Fruit fly (Drosophila melanogaster) whole organism, wandering third instar larva: Measurements from ENCODE around the gene CG33630.

Experiments
- Abd-B ChIP-seq: fragments of >200 bp; optimal IDR thresholded peaks from 2 replicates; lab custom pipeline; 2017; ENCODE audit warnings: missing biosample characterization, missing genetic modification characterization
- CG9705 ChIP-seq: fragments of 200-800 bp; sonication (Bioruptor generic); optimal IDR thresholded peaks from 2 replicates; lab custom pipeline; 2018; ENCODE audit warnings: missing biosample characterization, mild to moderate bottlenecking, missing genetic modification characterization
- CrebA ChIP-seq: fragments of 200-800 bp; sonication (Bioruptor generic); optimal IDR thresholded peaks from 2 replicates; lab custom pipeline; 2016; ENCODE audit warnings: missing biosample characterization, mild to moderate bottlenecking, missing genetic modification characterization, borderline replicate concordance
- Dfd ChIP-seq: fragments of >200 bp; optimal IDR thresholded peaks from 2 replicates; lab custom pipeline; 2017; ENCODE audit warnings: missing biosample characterization, missing genetic modification characterization
- Dif ChIP-seq: fragments of 200-275, 200-300 bp; sonication (Bioruptor generic); optimal IDR thresholded peaks from 2 replicates; lab custom pipeline; 2018; ENCODE audit warnings: missing biosample characterization, missing genetic modification characterization; ENCODE audit not compliant: partially characterized antibody
- GATAd ChIP-seq: sonication (Bioruptor generic); optimal IDR thresholded peaks from 2 replicates; lab custom pipeline; 2016; ENCODE audit warnings: missing biosample characterization, missing genetic modification characterization
- HLH106 ChIP-seq: fragments of 200-800 bp; optimal IDR thresholded peaks from 3 replicates; lab custom pipeline; 2019; ENCODE audit warnings: missing biosample characterization, mild to moderate bottlenecking, missing genetic modification characterization, moderate library complexity
- Hnf4 ChIP-seq: fragments of 200-800 bp; sonication (Bioruptor generic); optimal IDR thresholded peaks from 2 replicates; lab custom pipeline; 2016; ENCODE audit warnings: missing biosample characterization, mild to moderate bottlenecking, missing genetic modification characterization
- Hr78 ChIP-seq: fragments of >200 bp; optimal IDR thresholded peaks from 2 replicates; lab custom pipeline; 2017; ENCODE audit warnings: missing biosample characterization, missing genetic modification characterization
- Hr83 ChIP-seq: fragments of 200-300 bp; sonication (Bioruptor generic); optimal IDR thresholded peaks from 2 replicates; lab custom pipeline; 2016; ENCODE audit warnings: missing biosample characterization, mild to moderate bottlenecking, missing genetic modification characterization, moderate library complexity; ENCODE audit not compliant: poor library complexity, severe bottlenecking
- Jra ChIP-seq: sonication (Bioruptor generic); optimal IDR thresholded peaks from 2 replicates; lab custom pipeline; 2016; ENCODE audit warnings: missing biosample characterization, missing genetic modification characterization
- Mio ChIP-seq: sonication (Bioruptor generic); optimal IDR thresholded peaks from 2 replicates; lab custom pipeline; 2016; ENCODE audit warnings: missing biosample characterization, missing genetic modification characterization
- Myc ChIP-seq: fragments of >200 bp; optimal IDR thresholded peaks from 2 replicates; lab custom pipeline; 2017
- N ChIP-seq: fragments of >200 bp; optimal IDR thresholded peaks from 2 replicates; lab custom pipeline; 2018; ENCODE audit warnings: missing biosample characterization, missing external identifiers, missing genetic modification characterization
- OdsH ChIP-seq: fragments of 200-800 bp; sonication (Bioruptor generic); optimal IDR thresholded peaks from 2 replicates; lab custom pipeline; 2016; ENCODE audit warnings: missing biosample characterization, mild to moderate bottlenecking, missing genetic modification characterization
- Rel ChIP-seq, 2 experiments: fragments of 200-800 bp; sonication (Bioruptor generic) in 1 of 2; optimal IDR thresholded peaks; 2 replicates in 1 of 2; 3 replicates in 1 of 2; lab custom pipeline; 2016 to 2019; ENCODE audit warnings: mild to moderate bottlenecking in 2 of 2, missing biosample characterization in 2 of 2, missing genetic modification characterization in 2 of 2, moderate library complexity in 1 of 2
- Sp1 ChIP-seq: fragments of 200-800 bp; sonication (Bioruptor generic); optimal IDR thresholded peaks from 3 replicates; lab custom pipeline; 2019; ENCODE audit warnings: missing biosample characterization, mild to moderate bottlenecking, missing genetic modification characterization, moderate library complexity
- Vsx2 ChIP-seq: fragments of 200-300, 225-300 bp; sonication (Bioruptor generic); optimal IDR thresholded peaks from 2 replicates; lab custom pipeline; 2018; ENCODE audit warnings: missing biosample characterization, missing genetic modification characterization; ENCODE audit not compliant: partially characterized antibody
- br ChIP-seq: fragments of 200-800 bp; sonication (Bioruptor generic); optimal IDR thresholded peaks from 2 replicates; lab custom pipeline; 2016; ENCODE audit warnings: missing biosample characterization, missing genetic modification characterization
- brk ChIP-seq: fragments of 200-800 bp; sonication (Bioruptor generic); optimal IDR thresholded peaks from 2 replicates; lab custom pipeline; 2016; ENCODE audit warnings: missing biosample characterization, mild to moderate bottlenecking, missing genetic modification characterization
- dl ChIP-seq, 2 experiments: fragments of 175-275, 200-275 bp in 1 of 2; fragments of 200-275 bp in 1 of 2; sonication (Bioruptor generic); optimal IDR thresholded peaks; lab custom pipeline; 2018; ENCODE audit warnings: mild to moderate bottlenecking in 2 of 2, missing biosample characterization in 2 of 2, missing genetic modification characterization in 2 of 2, moderate library complexity in 2 of 2; ENCODE audit not compliant: partially characterized antibody in 2 of 2, insufficient read depth in 1 of 2
- dsf ChIP-seq: sonication (Bioruptor generic); optimal IDR thresholded peaks from 2 replicates; lab custom pipeline; 2016; ENCODE audit warnings: missing biosample characterization, missing genetic modification characterization, borderline replicate concordance
- ey ChIP-seq: fragments of 200-800 bp; sonication (Bioruptor generic); optimal IDR thresholded peaks from 2 replicates; lab custom pipeline; 2016; ENCODE audit warnings: missing biosample characterization, missing genetic modification characterization
- foxo ChIP-seq, 2 experiments: fragments of 200-800 bp; sonication (Bioruptor generic); optimal IDR thresholded peaks; 2 replicates in 1 of 2; 3 replicates in 1 of 2; lab custom pipeline; 2016 to 2017; ENCODE audit warnings: missing biosample characterization in 2 of 2, missing genetic modification characterization in 2 of 2
- fru ChIP-seq: fragments of 200-800 bp; sonication (Bioruptor generic); optimal IDR thresholded peaks from 3 replicates; lab custom pipeline; 2016; ENCODE audit warnings: missing biosample characterization, mild to moderate bottlenecking, missing genetic modification characterization
- h ChIP-seq: fragments of 200-800 bp; sonication (Bioruptor generic); optimal IDR thresholded peaks from 3 replicates; lab custom pipeline; 2016; ENCODE audit warnings: missing biosample characterization, mild to moderate bottlenecking, missing genetic modification characterization
- psq ChIP-seq: fragments of 200-800 bp; sonication (Bioruptor generic); optimal IDR thresholded peaks from 3 replicates; lab custom pipeline; 2017; ENCODE audit warnings: missing biosample characterization, mild to moderate bottlenecking, missing genetic modification characterization, moderate library complexity
- rgr ChIP-seq: fragments of 200-800 bp; sonication (Bioruptor generic); optimal IDR thresholded peaks from 3 replicates; lab custom pipeline; 2016; ENCODE audit warnings: missing biosample characterization, mild to moderate bottlenecking, missing genetic modification characterization
- sage ChIP-seq: fragments of 200-800 bp; sonication (Bioruptor generic); optimal IDR thresholded peaks from 2 replicates; lab custom pipeline; 2016; ENCODE audit warnings: missing biosample characterization, mild to moderate bottlenecking, missing genetic modification characterization
- sv ChIP-seq: fragments of 200-800 bp; sonication (Bioruptor generic); optimal IDR thresholded peaks from 3 replicates; lab custom pipeline; 2016; ENCODE audit warnings: missing biosample characterization, missing genetic modification characterization
- usp ChIP-seq: fragments of >200 bp; optimal IDR thresholded peaks from 2 replicates; lab custom pipeline; 2017; ENCODE audit warnings: missing biosample characterization, missing genetic modification characterization
- woc ChIP-seq: sonication (Bioruptor generic); optimal IDR thresholded peaks from 2 replicates; lab custom pipeline; 2016; ENCODE audit warnings: missing biosample characterization, mild to moderate bottlenecking, missing genetic modification characterization

Gene CG33630

dm6 chr3R:10070817-10071216, 8.4 kb downstream of the CG33630 start, which contains the start of gene nerfin-2:
nerfin-2 (plus strand) TSS chr3R:10071117.
- TF ChIP-seq usp (GFP tag; lab: Kevin White, UChicago) = no peak
- peak; percentile 25 for TF ChIP-seq Dfd (GFP tag; lab: Kevin White, UChicago)
- TF ChIP-seq Hr83 (GFP tag; lab: Kevin White, UChicago) = no peak

DNA sequence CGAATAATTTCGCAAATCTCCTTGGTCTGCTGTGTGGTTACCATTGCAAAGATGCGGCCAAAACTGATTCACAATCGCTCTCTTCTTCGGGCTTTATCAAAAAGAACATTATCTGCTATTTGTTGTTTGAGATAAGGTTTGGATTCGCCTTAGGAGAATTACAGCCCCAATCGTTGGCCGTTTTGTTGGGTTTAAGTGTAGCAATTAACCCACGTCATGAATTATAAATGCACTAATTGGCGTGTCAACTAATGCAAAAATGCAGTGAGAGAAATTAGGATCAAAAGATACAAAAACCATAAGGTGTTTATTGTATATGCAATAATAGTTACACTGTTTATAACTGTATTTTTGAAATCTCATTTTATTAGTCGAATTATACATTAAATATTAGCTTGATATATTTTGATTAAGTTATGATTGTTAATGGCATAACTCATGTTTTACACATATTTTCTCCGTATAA, 12.9 kb downstream of the CG33630 start, which contains the start of gene Alp13:
TSS of gene Alp13 (minus strand) at position 51 of the 466 bp plus-strand sequence.
- no peak for TF ChIP-seq usp (GFP tag; lab: Kevin White, UChicago)
- TF ChIP-seq Sp1 (GFP tag; lab: Kevin White, UChicago) = no peak
- no peak for TF ChIP-seq h (GFP tag; lab: Kevin White, UChicago)
- TF ChIP-seq psq (GFP tag; lab: Kevin White, UChicago) = no peak
- TF ChIP-seq ey (GFP tag; lab: Kevin White, UChicago) = no peak
- TF ChIP-seq N (GFP tag; lab: Kevin White, UChicago) = no peak
- TF ChIP-seq dl (GFP tag; optimal IDR thresholded peaks at IDR 0.05; lab: Kevin White, UChicago; ENCODE audit: insufficient read depth in 1 of 2, partially characterized antibody in 2 of 2) = no peak
- TF ChIP-seq OdsH (GFP tag; lab: Kevin White, UChicago) = no peak
- TF ChIP-seq fru = no peak
- TF ChIP-seq Hr78 (GFP tag; lab: Kevin White, UChicago) = no peak
- no peak for TF ChIP-seq Hnf4 (GFP tag; lab: Kevin White, UChicago)
- no peak for TF ChIP-seq Hr83 (GFP tag; lab: Kevin White, UChicago)

dm6 chr3R:10076665-10077064, 14.2 kb downstream of the CG33630 start:
- TF ChIP-seq Dif (GFP tag; lab: Kevin White, UChicago) (no peak), OdsH (GFP tag; lab: Kevin White, UChicago) (peak; percentile 6), foxo (GFP tag; optimal IDR thresholded peaks at IDR 0.05; lab: Kevin White, UChicago) (peak in 1 of 2 experiments; percentile 24), rgr (GFP tag; lab: Kevin White, UChicago) (peak; percentile 46), HLH106 (tag; lab: Kevin White, UChicago) (peak; percentile 26), Abd-B (GFP tag; lab: Kevin White, UChicago) (no peak), sage (no peak), Hr78 (GFP tag; lab: Kevin White, UChicago) (no peak), Myc (lab: Kevin White, UChicago) (no peak), Mio (GFP tag; lab: Kevin White, UChicago) (no peak), Rel (GFP tag; optimal IDR thresholded peaks at IDR 0.05; lab: Kevin White, UChicago) (no peak), Rel (tag; optimal IDR thresholded peaks at IDR 0.05; lab: Kevin White, UChicago) (no peak), ey (GFP tag; lab: Kevin White, UChicago) (no peak), CrebA (GFP tag; lab: Kevin White, UChicago) (no peak), brk (GFP tag; lab: Kevin White, UChicago) (peak; percentile 4), br (GFP tag; lab: Kevin White, UChicago) (peak; percentile 28), h (GFP tag; lab: Kevin White, UChicago) (peak; percentile 23), usp (GFP tag; lab: Kevin White, UChicago) (no peak), Hr83 (GFP tag; lab: Kevin White, UChicago) (peak; percentile 65), Jra (GFP tag; lab: Kevin White, UChicago) (no peak), dsf (GFP tag; lab: Kevin White, UChicago) (no peak), fru (peak; percentile 17), sv (GFP tag; lab: Kevin White, UChicago) (no peak), GATAd (GFP tag; lab: Kevin White, UChicago) (no peak), CG9705 (GFP tag; lab: Kevin White, UChicago) (no peak), Sp1 (GFP tag; lab: Kevin White, UChicago) (no peak), Vsx2 (no peak), Dfd (GFP tag; lab: Kevin White, UChicago) (no peak), psq (GFP tag; lab: Kevin White, UChicago) (no peak), woc (no peak)
